Worm (Caenorhabditis elegans): ENCODE measurements around the gene rgs-2.

ce11 chrX:12704721-12705120 lies 7.7 kb upstream of the rgs-2 start, which contains the start of gene nhr-272:
- no peak for TF ChIP-seq F13C5.2 (tag; optimal IDR thresholded peaks at IDR 0.05)
- TF ChIP-seq tbx-11 (GFP tag; IDR thresholded peaks at IDR 0.05): no peak
- no peak for TF ChIP-seq hnd-1 (tag; optimal IDR thresholded peaks at IDR 0.05)
- TF ChIP-seq hmbx-1 (tag; optimal IDR thresholded peaks at IDR 0.05): no peak
- no peak for TF ChIP-seq flt-1 (GFP tag; IDR thresholded peaks at IDR 0.05)
- TF ChIP-seq aly-1 (tag; optimal IDR thresholded peaks at IDR 0.05): no peak
- no peak for TF ChIP-seq ama-1 (optimal IDR thresholded peaks at IDR 0.05)
- no peak for TF ChIP-seq hmg-4 (GFP tag; optimal IDR thresholded peaks at IDR 0.05)
- no peak for TF ChIP-seq pes-1 (GFP tag; IDR thresholded peaks at IDR 0.05)
- no peak for TF ChIP-seq tra-4 (tag; optimal IDR thresholded peaks at IDR 0.05)
- no peak for TF ChIP-seq ets-7 (tag; optimal IDR thresholded peaks at IDR 0.05)
- no peak for TF ChIP-seq B0310.2 (tag; optimal IDR thresholded peaks at IDR 0.05)

Measured in whole organism, early embryonic.